Worm (Caenorhabditis elegans) whole organism, young adult: Measurements from ENCODE around the gene lgc-1.

Source experiments
- B0019.2 ChIP-seq: fragments of 200-800 bp; sonication (Bioruptor generic); conservative IDR thresholded peaks from 2 replicates; pipeline ENCODE4 v1.3.6; 2022; ENCODE audit warnings: missing genetic modification reagents, missing genetic modification characterization, missing compliant biosample characterization
- B0261.1 ChIP-seq: sonication (generic microtip); optimal IDR thresholded peaks from 2 replicates; lab custom pipeline; 2016; ENCODE audit warnings: mild to moderate bottlenecking, missing genetic modification characterization, moderate library complexity, missing compliant biosample characterization
- C06A6.2 ChIP-seq: fragments of 200-800 bp; sonication (Bioruptor generic); conservative IDR thresholded peaks from 2 replicates; pipeline ENCODE4 v1.3.6; 2022; ENCODE audit warnings: missing genetic modification characterization, missing compliant biosample characterization
- F10E7.11 ChIP-seq: sonication (generic microtip); optimal IDR thresholded peaks from 2 replicates; lab custom pipeline; 2017; ENCODE audit warnings: mild to moderate bottlenecking, missing genetic modification characterization, moderate library complexity, missing compliant biosample characterization
- F23B12.7 ChIP-seq: sonication (generic microtip); optimal IDR thresholded peaks from 2 replicates; lab custom pipeline; 2017; ENCODE audit warnings: missing genetic modification characterization, mild to moderate bottlenecking, missing compliant biosample characterization, antibody characterized with exemption, moderate library complexity; ENCODE audit not compliant: insufficient read depth
- F33H1.4 ChIP-seq: fragments of 200-800 bp; sonication (Bioruptor generic); IDR thresholded peaks from 2 replicates; pipeline ENCODE4 v1.3.6; 2022; ENCODE audit warnings: missing genetic modification reagents, missing genetic modification characterization, missing compliant biosample characterization
- K12H6.12 ChIP-seq: fragments of 200-800 bp; sonication (Bioruptor generic); optimal IDR thresholded peaks from 2 replicates; lab custom pipeline; 2018; ENCODE audit warnings: mild to moderate bottlenecking, missing genetic modification characterization, missing compliant biosample characterization
- Y53F4B.3 ChIP-seq: fragments of 200-800 bp; sonication (Bioruptor generic); IDR thresholded peaks from 2 replicates; pipeline ENCODE4 v1.3.6; 2022; ENCODE audit warnings: missing genetic modification reagents, missing genetic modification characterization, missing compliant biosample characterization
- Y53G8AR.9 ChIP-seq: fragments of 200-800 bp; sonication (Bioruptor generic); conservative IDR thresholded peaks from 2 replicates; pipeline ENCODE4 v1.3.6; 2022; ENCODE audit warnings: missing genetic modification reagents, missing genetic modification characterization, missing compliant biosample characterization
- Y67H2A.10 ChIP-seq: fragments of 200-800 bp; sonication (Bioruptor generic); conservative IDR thresholded peaks from 2 replicates; pipeline ENCODE4 v1.3.6; 2022; ENCODE audit warnings: missing genetic modification reagents, missing genetic modification characterization, missing compliant biosample characterization
- Y95B8A.8 ChIP-seq: fragments of 200-800 bp; sonication (Bioruptor generic); IDR thresholded peaks from 2 replicates; pipeline ENCODE4 v1.3.6; 2022; ENCODE audit warnings: missing genetic modification reagents, missing genetic modification characterization, missing compliant biosample characterization
- ZK185.1 ChIP-seq: sonication (generic microtip); optimal IDR thresholded peaks from 2 replicates; lab custom pipeline; 2016; ENCODE audit warnings: mild to moderate bottlenecking, missing genetic modification characterization, missing compliant biosample characterization; ENCODE audit not compliant: poor library complexity, severe bottlenecking
- aptf-2 ChIP-seq: fragments of 200-800 bp; sonication (Bioruptor generic); conservative IDR thresholded peaks from 2 replicates; pipeline ENCODE4 v1.3.6; 2022; ENCODE audit warnings: missing genetic modification reagents, missing genetic modification characterization, missing compliant biosample characterization
- athp-1 ChIP-seq: sonication (generic microtip); optimal IDR thresholded peaks from 2 replicates; lab custom pipeline; 2017; ENCODE audit warnings: mild to moderate bottlenecking, missing genetic modification characterization, missing compliant biosample characterization
- attf-6 ChIP-seq: fragments of 200-800 bp; sonication (Bioruptor generic); IDR thresholded peaks from 2 replicates; pipeline ENCODE4 v1.3.6; 2022; ENCODE audit warnings: missing genetic modification reagents, missing genetic modification characterization, missing compliant biosample characterization
- cebp-2 ChIP-seq: fragments of 200-800 bp; sonication (Bioruptor generic); IDR thresholded peaks from 2 replicates; pipeline ENCODE4 v1.3.6; 2022; ENCODE audit warnings: missing genetic modification characterization, missing compliant biosample characterization
- ceh-40 ChIP-seq: fragments of 200-800 bp; sonication (Bioruptor generic); IDR thresholded peaks from 2 replicates; pipeline ENCODE4 v1.3.6; 2022; ENCODE audit warnings: missing genetic modification characterization, missing compliant biosample characterization
- dpff-1 ChIP-seq: sonication (generic microtip); optimal IDR thresholded peaks from 2 replicates; lab custom pipeline; 2017; ENCODE audit warnings: mild to moderate bottlenecking, missing genetic modification characterization, missing compliant biosample characterization
- efl-1 ChIP-seq: fragments of 150-350 bp; optimal IDR thresholded peaks from 2 replicates; lab custom pipeline; 2014; ENCODE audit warnings: missing biosample characterization, missing genetic modification reagents, missing genetic modification characterization
- egl-18 ChIP-seq: fragments of 200-800 bp; sonication (Bioruptor generic); IDR thresholded peaks from 2 replicates; pipeline ENCODE4 v1.3.6; 2022; ENCODE audit warnings: missing genetic modification reagents, missing genetic modification characterization, missing compliant biosample characterization
- gei-17 ChIP-seq: fragments of 200-800 bp; sonication (Bioruptor generic); optimal IDR thresholded peaks from 2 replicates; lab custom pipeline; 2018; ENCODE audit warnings: mild to moderate bottlenecking, missing genetic modification characterization, missing compliant biosample characterization
- him-1 ChIP-seq: sonication (generic microtip); optimal IDR thresholded peaks from 2 replicates; lab custom pipeline; 2016; ENCODE audit warnings: missing genotype, missing genetic modification reagents, missing genetic modification characterization, missing compliant biosample characterization
- hlh-12 ChIP-seq: sonication (generic microtip); optimal IDR thresholded peaks from 2 replicates; lab custom pipeline; 2016; ENCODE audit warnings: missing genetic modification characterization, missing compliant biosample characterization
- hmg-1.2 ChIP-seq: fragments of 200-800 bp; sonication (Bioruptor generic); IDR thresholded peaks from 2 replicates; pipeline ENCODE4 v1.3.6; 2022; ENCODE audit warnings: missing genetic modification reagents, missing genetic modification characterization, missing compliant biosample characterization
- hmg-20 ChIP-seq: fragments of 200-800 bp; sonication (Bioruptor generic); IDR thresholded peaks from 2 replicates; pipeline ENCODE4 v1.3.6; 2022; ENCODE audit warnings: missing genetic modification reagents, missing genetic modification characterization, missing compliant biosample characterization
- lag-1 ChIP-seq: fragments of 200-800 bp; sonication (Bioruptor generic); IDR thresholded peaks from 2 replicates; pipeline ENCODE4 v1.3.6; 2022; ENCODE audit warnings: missing genetic modification reagents, missing genetic modification characterization, missing compliant biosample characterization
- lin-35 ChIP-seq, 3 experiments: fragments of 150-350 bp in 2 of 3; sonication (generic microtip) in 1 of 3; optimal IDR thresholded peaks; 2 replicates each; lab custom pipeline; 2014 to 2018; ENCODE audit warnings: missing biosample characterization in 3 of 3, missing genetic modification characterization in 3 of 3, missing genetic modification reagents in 3 of 3
- lsy-27 ChIP-seq: sonication (generic microtip); optimal IDR thresholded peaks from 2 replicates; lab custom pipeline; 2017; ENCODE audit warnings: missing genetic modification characterization, mild to moderate bottlenecking, missing compliant biosample characterization, antibody characterized with exemption, missing genotype, borderline replicate concordance; ENCODE audit not compliant: insufficient read depth
- madf-10 ChIP-seq: sonication (generic microtip); optimal IDR thresholded peaks from 2 replicates; lab custom pipeline; 2016; ENCODE audit warnings: mild to moderate bottlenecking, missing genetic modification characterization, missing compliant biosample characterization
- madf-3 ChIP-seq: fragments of 200-800 bp; sonication (Bioruptor generic); IDR thresholded peaks from 2 replicates; pipeline ENCODE4 v1.3.6; 2022; ENCODE audit warnings: missing genetic modification reagents, missing genetic modification characterization, missing compliant biosample characterization
- madf-6 ChIP-seq: fragments of 200-800 bp; sonication (Bioruptor generic); IDR thresholded peaks from 2 replicates; pipeline ENCODE4 v1.3.6; 2022; ENCODE audit warnings: missing genetic modification reagents, missing genetic modification characterization, missing compliant biosample characterization
- madf-8 ChIP-seq: fragments of 200-800 bp; sonication (Bioruptor generic); conservative IDR thresholded peaks from 2 replicates; pipeline ENCODE4 v1.3.6; 2022; ENCODE audit warnings: missing genetic modification reagents, missing genetic modification characterization, missing compliant biosample characterization
- mcd-1 ChIP-seq: fragments of 200-800 bp; sonication (Bioruptor generic); IDR thresholded peaks from 2 replicates; pipeline ENCODE4 v1.3.6; 2022; ENCODE audit warnings: missing genetic modification reagents, missing genetic modification characterization, missing compliant biosample characterization
- mel-28 ChIP-seq: sonication (generic microtip); optimal IDR thresholded peaks from 2 replicates; lab custom pipeline; 2016; ENCODE audit warnings: borderline replicate concordance, mild to moderate bottlenecking, missing genetic modification characterization, missing compliant biosample characterization
- mes-4 ChIP-seq: sonication (generic microtip); optimal IDR thresholded peaks from 2 replicates; lab custom pipeline; 2016; ENCODE audit warnings: missing genotype, missing genetic modification characterization, missing compliant biosample characterization
- mxl-1 ChIP-seq: sonication (generic microtip); optimal IDR thresholded peaks from 2 replicates; lab custom pipeline; 2016; ENCODE audit warnings: missing genetic modification characterization, missing compliant biosample characterization
- nfyb-1 ChIP-seq: fragments of 200-800 bp; sonication (Bioruptor generic); IDR thresholded peaks from 2 replicates; pipeline ENCODE4 v1.3.6; 2022; ENCODE audit warnings: missing genetic modification reagents, missing genetic modification characterization, missing compliant biosample characterization
- nhr-80 ChIP-seq: sonication (generic microtip); optimal IDR thresholded peaks from 2 replicates; lab custom pipeline; 2016; ENCODE audit warnings: missing genetic modification characterization, missing compliant biosample characterization
- nhr-90 ChIP-seq: sonication (generic microtip); optimal IDR thresholded peaks from 2 replicates; lab custom pipeline; 2016; ENCODE audit warnings: missing genotype, mild to moderate bottlenecking, missing genetic modification characterization, missing compliant biosample characterization
- sea-2 ChIP-seq: fragments of 200-800 bp; sonication (Bioruptor generic); IDR thresholded peaks from 2 replicates; pipeline ENCODE4 v1.3.6; 2022; ENCODE audit warnings: missing genetic modification characterization, missing compliant biosample characterization
- snpc-4 ChIP-seq, 5 experiments: fragments of 150-350 bp in 1 of 5; sonication (generic microtip) in 4 of 5; optimal IDR thresholded peaks; 2 replicates each; lab custom pipeline; 2014 to 2018; ENCODE audit warnings: missing genetic modification characterization in 5 of 5, missing biosample characterization in 3 of 5, antibody characterized with exemption in 2 of 5, mild to moderate bottlenecking in 2 of 5, missing compliant biosample characterization in 2 of 5, missing genotype in 2 of 5, moderate library complexity in 2 of 5, missing genetic modification reagents in 1 of 5
- somi-1 ChIP-seq: fragments of 200-800 bp; sonication (Bioruptor generic); optimal IDR thresholded peaks from 2 replicates; lab custom pipeline; 2018; ENCODE audit warnings: mild to moderate bottlenecking, missing genetic modification characterization, missing compliant biosample characterization
- sptf-2 ChIP-seq: fragments of 200-800 bp; sonication (Bioruptor generic); optimal IDR thresholded peaks from 2 replicates; lab custom pipeline; 2018; ENCODE audit warnings: mild to moderate bottlenecking, missing genetic modification characterization, missing compliant biosample characterization
- tbp1 ChIP-seq: fragments of 200-800 bp; sonication (Bioruptor generic); optimal IDR thresholded peaks from 2 replicates; lab custom pipeline; 2018; ENCODE audit warnings: mild to moderate bottlenecking, missing genetic modification characterization, missing compliant biosample characterization
- xnd-1 ChIP-seq: sonication (generic microtip); optimal IDR thresholded peaks from 2 replicates; lab custom pipeline; 2016; ENCODE audit warnings: missing genotype, missing genetic modification reagents, missing genetic modification characterization, missing compliant biosample characterization
- zfh-2 ChIP-seq: fragments of 200-800 bp; sonication (Bioruptor generic); conservative IDR thresholded peaks from 2 replicates; pipeline ENCODE4 v1.3.6; 2022; ENCODE audit warnings: missing genetic modification reagents, missing genetic modification characterization, missing compliant biosample characterization
- zim-3 ChIP-seq: sonication (generic microtip); optimal IDR thresholded peaks from 2 replicates; lab custom pipeline; 2017; ENCODE audit warnings: mild to moderate bottlenecking, missing genetic modification characterization, moderate library complexity, missing compliant biosample characterization
- ztf-25 ChIP-seq: fragments of 200-800 bp; sonication (Bioruptor generic); IDR thresholded peaks from 2 replicates; pipeline ENCODE4 v1.3.6; 2022; ENCODE audit warnings: missing genetic modification reagents, missing genetic modification characterization, missing compliant biosample characterization
- ztf-6 ChIP-seq: fragments of 200-800 bp; sonication (Bioruptor generic); IDR thresholded peaks from 2 replicates; pipeline ENCODE4 v1.3.6; 2022; ENCODE audit warnings: missing genetic modification reagents, missing genetic modification characterization, missing compliant biosample characterization

lgc-1 gene

DNA sequence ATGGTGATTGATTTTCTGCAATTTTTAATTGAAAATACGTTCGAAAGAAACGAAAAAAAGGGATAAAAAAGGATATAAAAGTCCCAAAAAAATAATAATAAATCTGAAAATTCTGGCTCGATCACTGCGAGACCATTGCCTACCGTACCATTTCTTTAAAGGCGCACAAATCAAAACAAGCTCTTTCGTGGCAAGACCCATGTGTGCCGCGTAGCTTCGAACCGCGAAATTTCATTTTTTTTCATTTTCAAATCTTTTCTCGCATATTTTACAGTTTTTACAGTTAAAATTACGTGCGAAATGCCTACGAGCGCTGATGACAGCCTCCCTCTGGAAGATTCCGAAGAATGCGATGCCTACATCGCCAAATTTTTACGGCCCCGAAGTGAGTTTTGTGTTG is 40.8 kb downstream of the lgc-1 start, which contains the start of the genes coh-4 and pid-5 (continued):
- TF ChIP-seq mes-4 (tag; lab: Kevin White, UChicago) (no peak), B0261.1 (no peak), ztf-25 (GFP tag; lab: Robert Waterston, UW) (no peak), lsy-27 (tag; lab: Kevin White, UChicago) (no peak), B0019.2 (GFP tag; lab: Robert Waterston, UW) (peak; percentile 83), hlh-12 (tag; lab: Kevin White, UChicago) (no peak), efl-1 (GFP tag; lab: Kevin White, UChicago) (peak; percentile 98), him-1 (peak; percentile 5), zim-3 (tag; lab: Kevin White, UChicago) (no peak), athp-1 (tag; lab: Kevin White, UChicago) (peak; percentile 23), hmg-20 (GFP tag; lab: Robert Waterston, UW) (no peak), ztf-6 (no peak), snpc-4 (GFP tag; optimal IDR thresholded peaks at IDR 0.05; lab: Kevin White, UChicago) (peak; percentile 44), snpc-4 (tag; optimal IDR thresholded peaks at IDR 0.05; lab: Kevin White, UChicago) (peak in 2 of 4 experiments; percentile 57 to 66), cebp-2 (GFP tag; lab: Robert Waterston, UW) (no peak), mxl-1 (tag; lab: Kevin White, UChicago) (no peak), nfyb-1 (GFP tag; lab: Robert Waterston, UW) (peak; percentile 63), C06A6.2 (GFP tag; lab: Robert Waterston, UW) (no peak), Y67H2A.10 (GFP tag; lab: Robert Waterston, UW) (no peak), ceh-40 (GFP tag; lab: Robert Waterston, UW) (no peak), dpff-1 (tag; lab: Kevin White, UChicago) (no peak), mcd-1 (GFP tag; lab: Robert Waterston, UW) (peak; percentile 83), madf-10 (no peak), aptf-2 (GFP tag; lab: Robert Waterston, UW) (no peak), xnd-1 (tag; lab: Kevin White, UChicago) (peak; percentile 99), gei-17 (GFP tag; lab: Kevin White, UChicago) (no peak), tbp1 (GFP tag; lab: Kevin White, UChicago) (peak; percentile 63), F23B12.7 (tag; lab: Kevin White, UChicago) (peak; percentile 36), egl-18 (GFP tag; lab: Robert Waterston, UW) (no peak), madf-6 (GFP tag; lab: Robert Waterston, UW) (peak; percentile 99), Y53G8AR.9 (GFP tag; lab: Robert Waterston, UW) (peak; percentile 79), F10E7.11 (tag; lab: Kevin White, UChicago) (no peak), nhr-90 (tag; lab: Kevin White, UChicago) (no peak), Y53F4B.3 (no peak), lag-1 (GFP tag; lab: Robert Waterston, UW) (no peak), sptf-2 (GFP tag; lab: Kevin White, UChicago) (no peak), madf-8 (GFP tag; lab: Robert Waterston, UW) (peak; percentile 95), mel-28 (no peak), ZK185.1 (no peak), Y95B8A.8 (GFP tag; lab: Robert Waterston, UW) (peak; percentile 87), K12H6.12 (tag; lab: Kevin White, UChicago) (no peak), hmg-1.2 (GFP tag; lab: Robert Waterston, UW) (peak; percentile 44), sea-2 (no peak), madf-3 (GFP tag; lab: Robert Waterston, UW) (0 out of 2 replicates have a peak, but pooled peaks have one; percentile 70), zfh-2 (GFP tag; lab: Robert Waterston, UW) (no peak), lin-35 (GFP tag; optimal IDR thresholded peaks at IDR 0.05; lab: Kevin White, UChicago) (peak in 1 of 3 experiments; percentile 46), F33H1.4 (peak; percentile 99), nhr-80 (tag; lab: Kevin White, UChicago) (no peak), attf-6 (GFP tag; lab: Robert Waterston, UW) (peak; percentile 69; the same call in 1 of the 2 replicates), somi-1 (no peak)
